Worm (Caenorhabditis elegans) whole organism, L1 larva: ENCODE results near the gene fbxa-141.
A peak's percentile ranks its signal among the peaks of the same experiment; 100 is the strongest.

ENCODE experiments used
- C04F5.9 ChIP-seq: sonication (generic microtip); optimal IDR thresholded peaks from 2 replicates; lab custom pipeline; 2016; ENCODE audit warnings: missing genetic modification characterization, missing compliant biosample characterization
- C16A3.4 ChIP-seq: fragments of 150-350 bp; optimal IDR thresholded peaks from 2 replicates; lab custom pipeline; 2014; ENCODE audit warnings: missing biosample characterization, missing genetic modification characterization
- C34B4.2 ChIP-seq: sonication (generic microtip); optimal IDR thresholded peaks from 2 replicates; lab custom pipeline; 2017; ENCODE audit warnings: mild to moderate bottlenecking, missing genetic modification characterization, missing compliant biosample characterization
- ama-1 ChIP-seq: fragments of 150-350 bp; optimal IDR thresholded peaks from 2 replicates; lab custom pipeline; 2014
- blmp-1 ChIP-seq: fragments of 150-350 bp; optimal IDR thresholded peaks from 2 replicates; lab custom pipeline; 2014; ENCODE audit warnings: missing biosample characterization, missing genetic modification characterization
- ceh-63 ChIP-seq: fragments of 200-800 bp; sonication (Bioruptor generic); optimal IDR thresholded peaks from 2 replicates; lab custom pipeline; 2018; ENCODE audit warnings: mild to moderate bottlenecking, missing genetic modification characterization, missing compliant biosample characterization
- ceh-8 ChIP-seq: fragments of 200-800 bp; sonication (Bioruptor generic); optimal IDR thresholded peaks from 2 replicates; lab custom pipeline; 2018; ENCODE audit warnings: mild to moderate bottlenecking, missing genetic modification characterization, moderate library complexity, missing compliant biosample characterization
- ces-1 ChIP-seq: fragments of 150-350 bp; optimal IDR thresholded peaks from 2 replicates; lab custom pipeline; 2014; ENCODE audit warnings: missing biosample characterization, missing genetic modification reagents, missing genetic modification characterization
- dpl-1 ChIP-seq, 3 experiments: fragments of 150-350 bp in 2 of 3; sonication (generic microtip) in 1 of 3; optimal IDR thresholded peaks; 2 replicates each; lab custom pipeline; 2014 to 2017; ENCODE audit warnings: missing biosample characterization in 3 of 3, missing genetic modification characterization in 3 of 3, missing genetic modification reagents in 3 of 3
- dsc-1 ChIP-seq: sonication (generic microtip); optimal IDR thresholded peaks from 2 replicates; lab custom pipeline; 2016; ENCODE audit warnings: mild to moderate bottlenecking, missing genetic modification characterization, missing compliant biosample characterization
- efl-3 ChIP-seq: fragments of 200-800 bp; sonication (Bioruptor generic); optimal IDR thresholded peaks from 2 replicates; lab custom pipeline; 2018; ENCODE audit warnings: mild to moderate bottlenecking, missing genetic modification characterization, missing compliant biosample characterization
- egl-13 ChIP-seq: sonication (generic microtip); optimal IDR thresholded peaks from 2 replicates; lab custom pipeline; 2016; ENCODE audit warnings: missing genotype, missing genetic modification reagents, missing genetic modification characterization, missing compliant biosample characterization
- egl-27 ChIP-seq, 2 experiments: fragments of 150-350 bp in 1 of 2; sonication (generic microtip); optimal IDR thresholded peaks; 3 replicates each; lab custom pipeline; 2017 to 2018; ENCODE audit warnings: missing biosample characterization in 2 of 2, missing genetic modification characterization in 2 of 2, missing genetic modification reagents in 2 of 2
- ets-5 ChIP-seq: fragments of 200-800 bp; sonication (Bioruptor generic); IDR thresholded peaks from 2 replicates; pipeline ENCODE4 v1.3.6; 2022; ENCODE audit warnings: missing genetic modification characterization, missing compliant biosample characterization
- fkh-10 ChIP-seq: sonication (generic microtip); optimal IDR thresholded peaks from 2 replicates; lab custom pipeline; 2017; ENCODE audit warnings: missing biosample characterization, missing genetic modification reagents, missing genetic modification characterization
- fkh-4 ChIP-seq: sonication (generic microtip); optimal IDR thresholded peaks from 2 replicates; lab custom pipeline; 2016; ENCODE audit warnings: missing compliant biosample characterization, missing genetic modification characterization, borderline replicate concordance
- fkh-8 ChIP-seq: sonication (generic microtip); optimal IDR thresholded peaks from 2 replicates; lab custom pipeline; 2016; ENCODE audit warnings: mild to moderate bottlenecking, missing genetic modification characterization, missing compliant biosample characterization
- fos-1 ChIP-seq: fragments of 150-350 bp; optimal IDR thresholded peaks from 2 replicates; lab custom pipeline; 2014; ENCODE audit warnings: missing biosample characterization, missing genetic modification characterization
- grh-1 ChIP-seq: fragments of 200-800 bp; sonication (Bioruptor generic); IDR thresholded peaks from 2 replicates; pipeline ENCODE4 v1.3.6; 2022; ENCODE audit warnings: missing genetic modification reagents, missing genetic modification characterization, missing compliant biosample characterization
- hlh-17 ChIP-seq: fragments of 200-800 bp; sonication (Bioruptor generic); optimal IDR thresholded peaks from 2 replicates; lab custom pipeline; 2018; ENCODE audit warnings: missing genetic modification characterization, mild to moderate bottlenecking, missing compliant biosample characterization, moderate library complexity, borderline replicate concordance
- hlh-4 ChIP-seq: sonication (generic microtip); optimal IDR thresholded peaks from 2 replicates; lab custom pipeline; 2016; ENCODE audit warnings: mild to moderate bottlenecking, missing genetic modification characterization, missing compliant biosample characterization
- isw-1 ChIP-seq: fragments of 200-800 bp; sonication (Bioruptor generic); IDR thresholded peaks from 2 replicates; pipeline ENCODE4 v1.3.6; 2022; ENCODE audit warnings: missing genetic modification characterization, missing compliant biosample characterization
- jun-1 ChIP-seq: fragments of 150-350 bp; optimal IDR thresholded peaks from 2 replicates; lab custom pipeline; 2014; ENCODE audit warnings: missing biosample characterization, missing genetic modification reagents, missing genetic modification characterization
- lin-13 ChIP-seq: fragments of 150-350 bp; optimal IDR thresholded peaks from 2 replicates; lab custom pipeline; 2014; ENCODE audit warnings: missing biosample characterization, missing genetic modification reagents, missing genetic modification characterization
- lin-14 ChIP-seq: fragments of 200-800 bp; sonication (Bioruptor generic); optimal IDR thresholded peaks from 2 replicates; lab custom pipeline; 2018; ENCODE audit warnings: mild to moderate bottlenecking, missing genetic modification characterization, moderate library complexity, missing compliant biosample characterization
- lin-15B ChIP-seq: fragments of 150-350 bp; sonication (generic microtip); optimal IDR thresholded peaks from 3 replicates; lab custom pipeline; 2014; ENCODE audit warnings: missing biosample characterization, missing genetic modification characterization
- lir-3 ChIP-seq: sonication (generic microtip); optimal IDR thresholded peaks from 2 replicates; lab custom pipeline; 2016; ENCODE audit warnings: mild to moderate bottlenecking, missing genetic modification characterization, moderate library complexity, missing compliant biosample characterization; ENCODE audit not compliant: poor library complexity
- lsy-2 ChIP-seq, 2 experiments: fragments of 150-350 bp; optimal IDR thresholded peaks; 2 replicates each; lab custom pipeline; 2014; ENCODE audit warnings: missing biosample characterization in 2 of 2, missing genetic modification characterization in 2 of 2
- nhr-11 ChIP-seq: fragments of 150-350 bp; optimal IDR thresholded peaks from 2 replicates; lab custom pipeline; 2014; ENCODE audit warnings: missing biosample characterization, missing genetic modification characterization
- nhr-20 ChIP-seq: sonication (generic microtip); optimal IDR thresholded peaks from 2 replicates; lab custom pipeline; 2016; ENCODE audit warnings: mild to moderate bottlenecking, missing genetic modification characterization, missing compliant biosample characterization
- nhr-47 ChIP-seq: sonication (generic microtip); optimal IDR thresholded peaks from 2 replicates; lab custom pipeline; 2016; ENCODE audit warnings: mild to moderate bottlenecking, missing genetic modification characterization, moderate library complexity, missing compliant biosample characterization
- nhr-71 ChIP-seq: sonication (generic microtip); optimal IDR thresholded peaks from 2 replicates; lab custom pipeline; 2016; ENCODE audit warnings: mild to moderate bottlenecking, missing genetic modification characterization, moderate library complexity, missing compliant biosample characterization
- nhr-77 ChIP-seq: fragments of 150-350 bp; optimal IDR thresholded peaks from 2 replicates; lab custom pipeline; 2014; ENCODE audit warnings: missing biosample characterization, missing genetic modification characterization
- nhr-84 ChIP-seq: sonication (generic microtip); optimal IDR thresholded peaks from 2 replicates; lab custom pipeline; 2017; ENCODE audit warnings: missing biosample characterization, missing genetic modification characterization
- nhr-85 ChIP-seq: sonication (generic microtip); peaks from one replicate; lab custom pipeline; 2016; ENCODE audit warnings: missing genetic modification characterization, inconsistent platforms, missing compliant biosample characterization
- pax-3 ChIP-seq: fragments of 200-800 bp; sonication (Bioruptor generic); optimal IDR thresholded peaks from 2 replicates; lab custom pipeline; 2018; ENCODE audit warnings: mild to moderate bottlenecking, missing genetic modification characterization, moderate library complexity, missing compliant biosample characterization
- rnt-1 ChIP-seq: sonication (generic microtip); optimal IDR thresholded peaks from 2 replicates; lab custom pipeline; 2016; ENCODE audit warnings: mild to moderate bottlenecking, missing genetic modification characterization, moderate library complexity, missing compliant biosample characterization
- skn-1 ChIP-seq: fragments of 150-350 bp; optimal IDR thresholded peaks from 2 replicates; lab custom pipeline; 2014; ENCODE audit warnings: missing biosample characterization, missing genetic modification characterization
- snu-23 ChIP-seq: sonication (generic microtip); optimal IDR thresholded peaks from 2 replicates; lab custom pipeline; 2016; ENCODE audit warnings: missing genetic modification characterization, missing compliant biosample characterization
- sptf-1 ChIP-seq: fragments of 150-350 bp; optimal IDR thresholded peaks from 2 replicates; lab custom pipeline; 2014; ENCODE audit warnings: missing biosample characterization, missing genetic modification characterization
- unc-98 ChIP-seq: fragments of 200-800 bp; sonication (Bioruptor generic); IDR thresholded peaks from 2 replicates; pipeline ENCODE4 v1.3.6; 2022; ENCODE audit warnings: missing genetic modification characterization, missing compliant biosample characterization
- vab-15 ChIP-seq: sonication (generic microtip); optimal IDR thresholded peaks from 2 replicates; lab custom pipeline; 2017; ENCODE audit warnings: missing genotype, mild to moderate bottlenecking, missing genetic modification characterization, missing compliant biosample characterization
- zag-1 ChIP-seq: fragments of 150-350 bp; optimal IDR thresholded peaks from 2 replicates; lab custom pipeline; 2014; ENCODE audit warnings: missing biosample characterization, missing genetic modification characterization
- ztf-11 ChIP-seq, 2 experiments: sonication (generic microtip); optimal IDR thresholded peaks; 2 replicates each; lab custom pipeline; 2016 to 2017; ENCODE audit warnings: missing genetic modification characterization in 2 of 2, missing biosample characterization in 1 of 2, missing compliant biosample characterization in 1 of 2
- ztf-4 ChIP-seq: fragments of 150-350 bp; optimal IDR thresholded peaks from 2 replicates; lab custom pipeline; 2014; ENCODE audit warnings: missing biosample characterization, missing genetic modification characterization

fbxa-141 gene

ce11 chrX:14503800-14504550 is 8.7 kb downstream of the fbxa-141 start, which contains the start of gene M163.1 (continued):
- TF ChIP-seq lsy-2 (tag; optimal IDR thresholded peaks at IDR 0.05; lab: Kevin White, UChicago), result no peak
- TF ChIP-seq C04F5.9 (tag; lab: Kevin White, UChicago), result no peak
- TF ChIP-seq efl-3 (GFP tag; lab: Kevin White, UChicago), result no peak
- TF ChIP-seq nhr-84, result no peak
- no peak for TF ChIP-seq fos-1 (tag; lab: Kevin White, UChicago)
- TF ChIP-seq jun-1 (tag; lab: Kevin White, UChicago), result no peak
- TF ChIP-seq ama-1 (lab: Kevin White, UChicago), result no peak
- TF ChIP-seq hlh-4, result no peak
- TF ChIP-seq ceh-8 (GFP tag; lab: Kevin White, UChicago), result no peak
- no peak for TF ChIP-seq egl-27 (tag; optimal IDR thresholded peaks at IDR 0.05; lab: Kevin White, UChicago)
- no peak for TF ChIP-seq nhr-11 (tag; lab: Kevin White, UChicago)
- peak in 1 of 2 experiments; percentile 30 for TF ChIP-seq ztf-11 (tag; optimal IDR thresholded peaks at IDR 0.05; lab: Kevin White, UChicago)
- TF ChIP-seq zag-1 (tag; lab: Kevin White, UChicago), result no peak
- no peak for TF ChIP-seq unc-98 (GFP tag; lab: Robert Waterston, UW)
- TF ChIP-seq snu-23, result no peak
- no peak for TF ChIP-seq vab-15 (tag; lab: Kevin White, UChicago)
- TF ChIP-seq lin-13, result no peak
- no peak for TF ChIP-seq fkh-10 (GFP tag; lab: Kevin White, UChicago)
- no peak for TF ChIP-seq fkh-4 (tag; lab: Kevin White, UChicago)
- no peak for TF ChIP-seq skn-1
- no peak for TF ChIP-seq dsc-1 (tag; lab: Kevin White, UChicago)
- peak; percentile 73 for TF ChIP-seq nhr-85 (tag; lab: Kevin White, UChicago)
- no peak for TF ChIP-seq lin-15B (tag; lab: Kevin White, UChicago)
- TF ChIP-seq C16A3.4, result no peak
- no peak for TF ChIP-seq ztf-4 (tag; lab: Kevin White, UChicago)
- no peak for TF ChIP-seq hlh-17 (GFP tag; lab: Kevin White, UChicago)

ce11 chrX:14503282-14503681 is 9.4 kb downstream of the fbxa-141 start:
- peak; percentile 34 for TF ChIP-seq nhr-71 (tag; lab: Kevin White, UChicago)
- peak; percentile 40 for TF ChIP-seq blmp-1
- TF ChIP-seq fkh-8 (tag; lab: Kevin White, UChicago), result no peak
- TF ChIP-seq nhr-77 (tag; lab: Kevin White, UChicago), result no peak
- peak; percentile 28 for TF ChIP-seq rnt-1 (tag; lab: Kevin White, UChicago)
- peak; percentile 47 for TF ChIP-seq lin-14 (GFP tag; lab: Kevin White, UChicago)
- no peak for TF ChIP-seq nhr-47 (tag; lab: Kevin White, UChicago)
- no peak for TF ChIP-seq isw-1 (GFP tag; lab: Robert Waterston, UW)
- TF ChIP-seq, all 84 proteins: peak for 4

- TF ChIP-seq C34B4.2 (tag; lab: Kevin White, UChicago) (no peak), fkh-10 (GFP tag; lab: Kevin White, UChicago) (no peak), ets-5 (GFP tag; lab: Robert Waterston, UW) (no peak), jun-1 (tag; lab: Kevin White, UChicago) (peak; percentile 28), fkh-4 (tag; lab: Kevin White, UChicago) (no peak), nhr-71 (tag; lab: Kevin White, UChicago) (peak; percentile 91), hlh-17 (GFP tag; lab: Kevin White, UChicago) (no peak), sptf-1 (tag; lab: Kevin White, UChicago) (no peak), grh-1 (GFP tag; lab: Robert Waterston, UW) (peak; percentile 71), lir-3 (tag; lab: Kevin White, UChicago) (peak; percentile 20), skn-1 (no peak), ces-1 (GFP tag; lab: Kevin White, UChicago) (no peak), dpl-1 (GFP tag; optimal IDR thresholded peaks at IDR 0.05; lab: Kevin White, UChicago) (peak in 2 of 3 experiments; percentile 8 to 14), lin-14 (GFP tag; lab: Kevin White, UChicago) (peak; percentile 76), nhr-47 (tag; lab: Kevin White, UChicago) (peak; percentile 63), lsy-2 (tag; optimal IDR thresholded peaks at IDR 0.05; lab: Kevin White, UChicago) (peak; percentile 46 to 48), lin-13 (peak; percentile 44), efl-3 (GFP tag; lab: Kevin White, UChicago) (no peak), pax-3 (tag; lab: Kevin White, UChicago) (no peak), ama-1 (lab: Kevin White, UChicago) (no peak), ceh-63 (GFP tag; lab: Kevin White, UChicago) (peak; percentile 19), nhr-77 (tag; lab: Kevin White, UChicago) (no peak), nhr-20 (tag; lab: Kevin White, UChicago) (peak; percentile 92), snu-23 (peak; percentile 71), egl-13 (tag; lab: Kevin White, UChicago) (no peak), fos-1 (tag; lab: Kevin White, UChicago) (peak; percentile 21)
These were observed 10.6 kb downstream of the fbxa-141 start for ce11 chrX:14502116-14502587.
